Worm (Caenorhabditis elegans) whole organism, midembryonic: ENCODE results near the gene glrx-22.

Experiments
- klf-2 ChIP-seq: fragments of 200-800 bp; sonication (Bioruptor generic); conservative IDR thresholded peaks from 2 replicates; pipeline ENCODE4 v1.3.6; 2022; ENCODE audit warnings: missing genetic modification reagents, missing genetic modification characterization, missing compliant biosample characterization
- ztf-29 ChIP-seq: fragments of 200-800 bp; sonication (Bioruptor generic); IDR thresholded peaks from 2 replicates; pipeline ENCODE4 v1.3.6; 2022; ENCODE audit warnings: missing genetic modification reagents, missing genetic modification characterization, missing compliant biosample characterization

ce11 chrIV:8165950-8166349, 35.1 kb downstream of the glrx-22 start, which contains the start of gene B0218.7:
- TF ChIP-seq klf-2 = no peak
- no peak for TF ChIP-seq ztf-29 (GFP tag; lab: Robert Waterston, UW)
